Worm (Caenorhabditis elegans): Measurements from ENCODE around the gene mdt-15.

mdt-15 gene

DNA sequence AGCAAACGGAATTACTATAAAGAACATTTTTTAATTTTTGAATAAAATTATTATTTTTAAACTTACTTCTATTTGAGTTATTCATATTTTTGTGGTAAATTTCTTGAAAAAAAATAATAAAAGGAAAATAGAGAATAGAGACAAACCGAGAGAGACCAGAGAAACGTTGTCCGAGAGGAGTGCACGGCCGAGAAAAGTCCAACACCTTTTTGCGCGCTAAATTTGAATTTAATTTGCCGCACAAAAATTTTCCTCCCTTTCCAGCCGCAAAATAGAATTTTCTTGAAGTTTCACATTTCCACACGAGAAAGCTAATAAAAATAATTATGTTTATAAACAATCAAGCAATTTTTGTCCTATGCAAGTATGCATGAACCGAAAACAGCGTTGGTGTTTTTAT lies 38.2 kb upstream of the mdt-15 start, which contains the start of the genes F01F1.11 and F01F1.3 (continued):
- TF ChIP-seq nhr-41 (GFP tag; IDR thresholded peaks at IDR 0.05) = no peak
- no peak for TF ChIP-seq ZK546.5 (tag; optimal IDR thresholded peaks at IDR 0.05)
- TF ChIP-seq ztf-11 (tag; optimal IDR thresholded peaks at IDR 0.05) = no peak
- TF ChIP-seq zag-1 (tag; optimal IDR thresholded peaks at IDR 0.05) = no peak
- no peak for TF ChIP-seq set-16 (GFP tag; IDR thresholded peaks at IDR 0.05)
- TF ChIP-seq daf-8 (GFP tag; IDR thresholded peaks at IDR 0.05) = no peak
- peak; percentile 68 for TF ChIP-seq duxl-1 (tag; optimal IDR thresholded peaks at IDR 0.05; ENCODE audit: poor library complexity)
- no peak for TF ChIP-seq zfp-2 (tag; optimal IDR thresholded peaks at IDR 0.05)
- TF ChIP-seq lir-3 (tag; optimal IDR thresholded peaks at IDR 0.05) = no peak
- no peak for TF ChIP-seq daf-19 (GFP tag; conservative IDR thresholded peaks at IDR 0.05)
- TF ChIP-seq rbr-2 (tag; optimal IDR thresholded peaks at IDR 0.05) = peak; percentile 44
- TF ChIP-seq daf-12 (tag; optimal IDR thresholded peaks at IDR 0.05) = no peak
- peak; percentile 26 for TF ChIP-seq lin-13 (GFP tag; optimal IDR thresholded peaks at IDR 0.05)
- TF ChIP-seq nhr-77 (tag; optimal IDR thresholded peaks at IDR 0.05) = no peak
- no peak for TF ChIP-seq vab-7 (GFP tag; IDR thresholded peaks at IDR 0.05)
- peak; percentile 58 for TF ChIP-seq hmg-1.1 (GFP tag; IDR thresholded peaks at IDR 0.05)
- 0 out of 2 replicates have a peak, but pooled peaks have one; percentile 21 for TF ChIP-seq pha-4 (GFP tag; IDR thresholded peaks at IDR 0.05)
- no peak for TF ChIP-seq pha-4 (tag; optimal IDR thresholded peaks at IDR 0.05)

DNA sequence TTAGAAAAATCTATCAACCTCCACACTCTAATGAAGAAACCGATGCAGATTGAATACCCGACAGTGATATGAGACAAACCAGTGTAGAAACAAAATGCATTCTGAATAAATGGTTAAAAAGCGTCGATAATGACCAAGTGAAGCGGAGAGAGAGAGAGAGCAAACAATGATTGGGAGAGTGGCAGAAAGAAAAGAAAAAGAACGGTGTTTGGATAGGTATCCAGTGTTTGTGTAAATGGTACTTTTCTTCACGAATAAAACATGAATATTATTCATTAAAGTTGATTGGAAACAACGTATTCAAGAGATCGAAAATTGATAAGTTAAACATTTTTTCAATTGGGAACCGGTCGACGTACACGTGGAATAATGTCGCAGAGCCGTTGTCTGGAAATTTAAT lies 35.9 kb upstream of the mdt-15 start, which contains the start of gene F01F1.15:
Gene F01F1.15, minus strand, starts transcription at position 101 of the 400 bp plus-strand sequence.
- TF ChIP-seq lin-38 (GFP tag; IDR thresholded peaks at IDR 0.05) (no peak), pqm-1 (tag; optimal IDR thresholded peaks at IDR 0.05) (no peak), daf-12 (tag; optimal IDR thresholded peaks at IDR 0.05) (no peak), F44E2.7 (GFP tag; IDR thresholded peaks at IDR 0.05) (no peak), aha-1 (tag) (no peak), nhr-41 (GFP tag; IDR thresholded peaks at IDR 0.05) (no peak), Y105C5A.15 (GFP tag; IDR thresholded peaks at IDR 0.05) (no peak)

DNA sequence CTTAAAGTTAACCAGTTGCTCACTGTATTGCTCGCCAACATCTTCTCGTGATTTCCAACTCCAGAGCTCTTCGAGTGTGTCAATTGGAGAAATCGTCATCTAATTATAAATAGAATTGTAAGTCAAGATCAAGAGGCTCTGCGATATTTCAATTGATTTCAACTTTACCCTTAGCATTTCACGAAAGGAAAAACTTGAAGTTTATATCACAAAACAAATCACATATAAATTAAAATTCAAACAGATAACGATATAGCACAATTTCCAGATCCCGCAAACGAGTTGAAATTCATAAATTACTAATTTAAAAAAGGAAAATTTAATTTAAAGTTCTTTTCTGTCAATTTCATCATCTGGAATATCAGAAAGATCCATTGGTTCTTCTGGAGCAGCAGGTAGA lies 34.9 kb upstream of the mdt-15 start, which contains the start of gene eng-1:
Gene eng-1, minus strand, starts transcription at position 101 of the 400 bp plus-strand sequence.
- no peak for TF ChIP-seq lin-13 (GFP tag; optimal IDR thresholded peaks at IDR 0.05)
- peak; percentile 58 for TF ChIP-seq aha-1 (tag)

DNA sequence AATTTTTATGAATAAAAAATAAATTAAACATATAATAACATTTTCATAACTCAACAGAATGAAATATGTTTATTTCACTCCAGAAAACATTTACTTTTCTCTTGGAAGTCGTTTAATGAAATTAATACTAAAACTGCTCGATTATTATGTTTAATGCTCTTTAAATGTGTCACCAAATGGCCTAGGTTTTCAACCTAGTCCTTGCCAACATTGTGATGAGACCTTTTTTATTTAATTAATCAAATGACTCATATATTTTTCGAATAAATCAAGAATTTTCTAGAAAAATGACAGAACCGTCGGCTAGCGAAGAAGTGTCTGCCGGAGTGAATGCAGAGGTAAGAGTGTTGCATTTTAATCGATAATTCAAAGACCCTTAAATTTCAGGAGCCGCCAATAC lies 30.7 kb upstream of the mdt-15 start, which contains the start of gene rabn-5:
Gene rabn-5, plus strand, starts transcription at position 284 of the 400 bp plus-strand sequence.
- TF ChIP-seq F44E2.7 (GFP tag; IDR thresholded peaks at IDR 0.05) (no peak), hlh-30 (tag; optimal IDR thresholded peaks at IDR 0.05; ENCODE audit: insufficient read depth) (peak; percentile 40), nhr-48 (tag; optimal IDR thresholded peaks at IDR 0.05) (no peak), mes-2 (tag; optimal IDR thresholded peaks at IDR 0.05; ENCODE audit: poor library complexity, severe bottlenecking) (peak; percentile 64), snpc-1.2 (GFP tag; IDR thresholded peaks at IDR 0.05) (no peak)

DNA sequence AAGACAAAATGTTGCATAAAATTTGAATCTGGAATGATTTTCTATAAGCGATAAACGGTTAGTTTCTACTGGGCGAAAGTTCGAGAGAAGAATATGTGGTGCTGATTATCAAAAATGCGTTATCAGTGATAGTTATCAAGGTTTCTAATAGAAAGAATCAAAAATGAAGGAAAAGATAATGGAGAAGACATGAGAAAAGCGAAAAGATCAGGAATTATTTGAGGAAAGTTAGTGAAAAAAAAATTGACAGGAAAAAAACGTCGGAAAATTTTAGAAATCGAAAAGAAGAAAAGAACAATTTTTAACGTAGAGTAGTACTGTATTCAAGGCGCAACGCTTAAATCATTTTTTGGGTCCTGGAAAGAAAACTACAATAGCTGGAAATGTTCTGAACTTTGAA lies 30.2 kb upstream of the mdt-15 start, which contains the start of gene dnpp-1:
Gene dnpp-1, minus strand, starts transcription at position 30 of the 400 bp plus-strand sequence.
- TF ChIP-seq nhr-111 (GFP tag; optimal IDR thresholded peaks at IDR 0.05) = no peak
- TF ChIP-seq pqm-1 (tag; optimal IDR thresholded peaks at IDR 0.05) = peak; percentile 97
- no peak for TF ChIP-seq rbr-2 (tag; optimal IDR thresholded peaks at IDR 0.05)
- no peak for TF ChIP-seq fos-1 (tag; optimal IDR thresholded peaks at IDR 0.05)
- TF ChIP-seq nhr-77 (tag; optimal IDR thresholded peaks at IDR 0.05) = no peak
- peak; percentile 39 for TF ChIP-seq hlh-11 (tag; optimal IDR thresholded peaks at IDR 0.05)
- TF ChIP-seq pha-4 (GFP tag; IDR thresholded peaks at IDR 0.05) = no peak
- TF ChIP-seq pha-4 (tag; optimal IDR thresholded peaks at IDR 0.05) = no peak
- TF ChIP-seq nhr-28 (tag; optimal IDR thresholded peaks at IDR 0.05) = peak; percentile 41
- TF ChIP-seq madf-9 (GFP tag; conservative IDR thresholded peaks at IDR 0.05) = no peak
- TF ChIP-seq nhr-6 (tag; optimal IDR thresholded peaks at IDR 0.05) = no peak
- TF ChIP-seq aly-2 (tag; optimal IDR thresholded peaks at IDR 0.05) = no peak
- TF ChIP-seq nhr-237 (tag; optimal IDR thresholded peaks at IDR 0.05) = no peak
- no peak for TF ChIP-seq zfp-2 (tag; optimal IDR thresholded peaks at IDR 0.05)
- no peak for TF ChIP-seq ceh-44 (GFP tag; IDR thresholded peaks at IDR 0.05)
- TF ChIP-seq tra-1 (GFP tag; IDR thresholded peaks at IDR 0.05) = no peak
- TF ChIP-seq ceh-62 (tag; optimal IDR thresholded peaks at IDR 0.05) = no peak
- TF ChIP-seq ceh-82 (tag; optimal IDR thresholded peaks at IDR 0.05) = no peak
- no peak for TF ChIP-seq gei-8 (GFP tag; optimal IDR thresholded peaks at IDR 0.05)
- TF ChIP-seq ces-1 (GFP tag; optimal IDR thresholded peaks at IDR 0.05) = no peak
- TF ChIP-seq nhr-10 (tag; optimal IDR thresholded peaks at IDR 0.05) = no peak
- peak; percentile 49; the same call in 1 of the 2 replicates for TF ChIP-seq dmd-6 (GFP tag; IDR thresholded peaks at IDR 0.05)
- no peak for TF ChIP-seq F10B5.3 (tag; optimal IDR thresholded peaks at IDR 0.05)
- no peak for TF ChIP-seq mdl-1 (tag; optimal IDR thresholded peaks at IDR 0.05)

All from whole organism, L4 larva.